Fruit fly (Drosophila melanogaster) whole organism, adult: ENCODE measurements around the gene Arpc3A.

Source experiments
- CG11617 ChIP-seq: fragments of 200-800 bp; sonication (Bioruptor generic); optimal IDR thresholded peaks from 2 replicates; lab custom pipeline; 2017; ENCODE audit warnings: mild to moderate bottlenecking, missing biosample characterization, missing genetic modification reagents, missing genetic modification characterization
- CG12768 ChIP-seq: fragments of 200-800 bp; sonication (Bioruptor generic); optimal IDR thresholded peaks from 2 replicates; lab custom pipeline; 2017; ENCODE audit warnings: missing biosample characterization, missing genetic modification characterization, mild to moderate bottlenecking, moderate library complexity, missing genetic modification reagents
- CG14711 ChIP-seq: fragments of 200-800 bp; sonication (Bioruptor generic); optimal IDR thresholded peaks from 2 replicates; lab custom pipeline; 2018; ENCODE audit warnings: missing biosample characterization, mild to moderate bottlenecking, missing genetic modification characterization, moderate library complexity
- CG1620 ChIP-seq: fragments of 200-800 bp; sonication (Bioruptor generic); optimal IDR thresholded peaks from 2 replicates; lab custom pipeline; 2016; ENCODE audit warnings: missing biosample characterization, missing genetic modification characterization
- CG33017 ChIP-seq: fragments of 200-800 bp; sonication (Bioruptor generic); optimal IDR thresholded peaks from 2 replicates; lab custom pipeline; 2018; ENCODE audit warnings: missing biosample characterization, mild to moderate bottlenecking, missing genetic modification characterization, moderate library complexity
- CG5204 ChIP-seq: fragments of 200-800 bp; sonication (Bioruptor generic); optimal IDR thresholded peaks from 2 replicates; lab custom pipeline; 2016; ENCODE audit warnings: missing biosample characterization, missing genetic modification characterization
- CG7045 ChIP-seq: fragments of 200-800 bp; sonication (Bioruptor generic); optimal IDR thresholded peaks from 2 replicates; lab custom pipeline; 2017; ENCODE audit warnings: missing biosample characterization, mild to moderate bottlenecking, missing genetic modification characterization
- CG7101 ChIP-seq: fragments of 200-800 bp; sonication (Bioruptor generic); optimal IDR thresholded peaks from 2 replicates; lab custom pipeline; 2018; ENCODE audit warnings: missing biosample characterization, mild to moderate bottlenecking, missing genetic modification characterization, moderate library complexity
- Clk ChIP-seq: fragments of 200-800 bp; sonication (Bioruptor generic); optimal IDR thresholded peaks from 2 replicates; lab custom pipeline; 2017; ENCODE audit warnings: missing biosample characterization, missing genetic modification characterization
- Crg-1 ChIP-seq: fragments of 200-800 bp; sonication (Bioruptor generic); optimal IDR thresholded peaks from 2 replicates; lab custom pipeline; 2016; ENCODE audit warnings: missing biosample characterization, missing genetic modification characterization
- Hr96 ChIP-seq: fragments of 200-800 bp; sonication (Bioruptor generic); optimal IDR thresholded peaks from 2 replicates; lab custom pipeline; 2016; ENCODE audit warnings: missing biosample characterization, missing genetic modification characterization
- Mnt ChIP-seq: fragments of 200-800 bp; sonication (Bioruptor generic); optimal IDR thresholded peaks from 2 replicates; lab custom pipeline; 2016; ENCODE audit warnings: missing biosample characterization, mild to moderate bottlenecking, missing genetic modification characterization
- bab1 ChIP-seq: fragments of 200-800 bp; sonication (Bioruptor generic); optimal IDR thresholded peaks from 3 replicates; lab custom pipeline; 2019; ENCODE audit warnings: missing biosample characterization, mild to moderate bottlenecking, missing genetic modification characterization, moderate library complexity
- cic ChIP-seq: fragments of 200-800 bp; sonication (Bioruptor generic); optimal IDR thresholded peaks from 2 replicates; lab custom pipeline; 2017; ENCODE audit warnings: missing biosample characterization, mild to moderate bottlenecking, missing genetic modification characterization, moderate library complexity
- cnc ChIP-seq, 2 experiments: fragments of >200 bp; optimal IDR thresholded peaks; 2 replicates each; lab custom pipeline; 2017
- kay ChIP-seq: fragments of 200-800 bp; sonication (Bioruptor generic); peaks from one replicate; lab custom pipeline; 2016; ENCODE audit warnings: missing biosample characterization, missing genetic modification characterization, borderline replicate concordance
- ovo ChIP-seq: fragments of 200-800 bp; sonication (Bioruptor generic); optimal IDR thresholded peaks from 2 replicates; lab custom pipeline; 2016; ENCODE audit warnings: missing biosample characterization, missing genetic modification characterization
- pad ChIP-seq: fragments of 200-800 bp; sonication (Bioruptor generic); optimal IDR thresholded peaks from 3 replicates; lab custom pipeline; 2017; ENCODE audit warnings: missing biosample characterization, missing genetic modification characterization, mild to moderate bottlenecking, moderate library complexity, missing genetic modification reagents
- tj ChIP-seq: fragments of 200-800 bp; sonication (Bioruptor generic); optimal IDR thresholded peaks from 3 replicates; lab custom pipeline; 2017; ENCODE audit warnings: missing biosample characterization, mild to moderate bottlenecking, missing genetic modification characterization, moderate library complexity
- toe ChIP-seq: fragments of 200-800 bp; sonication (Bioruptor generic); optimal IDR thresholded peaks from 2 replicates; lab custom pipeline; 2016; ENCODE audit warnings: missing biosample characterization, missing genetic modification characterization

Arpc3A gene

dm6 chr3R:15834375-15835031 lies at the start of gene Arpc3A, which contains the start of gene CG43317:
TSS of gene Arpc3A (plus strand) at chr3R:15834648.
TSS of gene CG43317 (minus strand) at chr3R:15834425.
- no peak for TF ChIP-seq pad (GFP tag; lab: Kevin White, UChicago)
- peak; percentile 89 for TF ChIP-seq kay (GFP tag; lab: Kevin White, UChicago)

dm6 chr3R:15786538-15786937 lies 47.9 kb upstream of the Arpc3A start, which contains the start of gene CG9590:
TSS of gene CG9590 (plus strand) at chr3R:15786703.
- TF ChIP-seq bab1 (GFP tag; lab: Kevin White, UChicago) (peak; percentile 0), CG1620 (GFP tag; lab: Kevin White, UChicago) (no peak)

- TF ChIP-seq ovo (GFP tag; lab: Kevin White, UChicago) (no peak), kay (GFP tag; lab: Kevin White, UChicago) (no peak), CG14711 (tag; lab: Kevin White, UChicago) (no peak), tj (no peak), CG7101 (no peak), CG7045 (no peak), bab1 (GFP tag; lab: Kevin White, UChicago) (no peak), cic (no peak), Clk (GFP tag; lab: Kevin White, UChicago) (no peak), CG5204 (GFP tag; lab: Kevin White, UChicago) (no peak), Crg-1 (GFP tag; lab: Kevin White, UChicago) (no peak), Mnt (GFP tag; lab: Kevin White, UChicago) (no peak), CG1620 (GFP tag; lab: Kevin White, UChicago) (no peak), toe (no peak), pad (GFP tag; lab: Kevin White, UChicago) (no peak), CG33017 (tag; lab: Kevin White, UChicago) (no peak)
These were observed 46.2 kb upstream of the Arpc3A start, which contains the start of gene Uros2 for dm6 chr3R:15788221-15788620. TSS of gene Uros2 (plus strand) at chr3R:15788521.

dm6 chr3R:15792427-15792826 lies 42.0 kb upstream of the Arpc3A start, which contains the start of gene Acyp2:
TSS of gene Acyp2 (plus strand) at chr3R:15792688.
- TF ChIP-seq CG5204 (GFP tag; lab: Kevin White, UChicago) (no peak), kay (GFP tag; lab: Kevin White, UChicago) (no peak), Hr96 (no peak), CG7045 (no peak), CG12768 (no peak), ovo (GFP tag; lab: Kevin White, UChicago) (peak; percentile 60), toe (peak; percentile 67), CG1620 (GFP tag; lab: Kevin White, UChicago) (peak; percentile 33), Crg-1 (GFP tag; lab: Kevin White, UChicago) (no peak), Mnt (GFP tag; lab: Kevin White, UChicago) (peak; percentile 37), tj (no peak), cic (no peak), cnc (optimal IDR thresholded peaks at IDR 0.05; lab: Kevin White, UChicago) (no peak), pad (GFP tag; lab: Kevin White, UChicago) (peak; percentile 6), bab1 (GFP tag; lab: Kevin White, UChicago) (peak; percentile 17), CG33017 (tag; lab: Kevin White, UChicago) (no peak), CG11617 (GFP tag; lab: Kevin White, UChicago) (no peak)

dm6 chr3R:15793372-15793802 lies 41.1 kb upstream of the Arpc3A start, which contains the start of gene nsl1:
TSS of gene nsl1 (plus strand) at chr3R:15793782.
- TF ChIP-seq CG11617 (GFP tag; lab: Kevin White, UChicago) = peak; percentile 53
- peak; percentile 52 for TF ChIP-seq CG1620 (GFP tag; lab: Kevin White, UChicago)
- peak; percentile 40 for TF ChIP-seq CG7101
- TF ChIP-seq Clk (GFP tag; lab: Kevin White, UChicago) = peak; percentile 45
- TF ChIP-seq CG33017 (tag; lab: Kevin White, UChicago) = peak; percentile 13
- no peak for TF ChIP-seq CG7045
- TF ChIP-seq Hr96 = peak; percentile 22
- peak; percentile 81 for TF ChIP-seq CG12768
- TF ChIP-seq bab1 (GFP tag; lab: Kevin White, UChicago) = peak; percentile 30
- peak; percentile 77 for TF ChIP-seq toe
- TF ChIP-seq CG5204 (GFP tag; lab: Kevin White, UChicago) = peak; percentile 20
- TF ChIP-seq CG14711 (tag; lab: Kevin White, UChicago) = no peak
- TF ChIP-seq Mnt (GFP tag; lab: Kevin White, UChicago) = peak; percentile 80
- peak; percentile 22 for TF ChIP-seq ovo (GFP tag; lab: Kevin White, UChicago)
- no peak for TF ChIP-seq tj
- peak; percentile 50 for TF ChIP-seq Crg-1 (GFP tag; lab: Kevin White, UChicago)
- peak; percentile 57 for TF ChIP-seq cic
- TF ChIP-seq cnc (optimal IDR thresholded peaks at IDR 0.05; lab: Kevin White, UChicago) = no peak
- peak; percentile 57 for TF ChIP-seq pad (GFP tag; lab: Kevin White, UChicago)

dm6 chr3R:15794258-15794727 lies 40.2 kb upstream of the Arpc3A start:
- TF ChIP-seq CG7101 = peak; percentile 7
- TF ChIP-seq CG1620 (GFP tag; lab: Kevin White, UChicago) = peak; percentile 10
- TF ChIP-seq toe = no peak
- peak; percentile 21 for TF ChIP-seq pad (GFP tag; lab: Kevin White, UChicago)
- peak; percentile 33 for TF ChIP-seq tj
- peak; percentile 53 for TF ChIP-seq Crg-1 (GFP tag; lab: Kevin White, UChicago)
- no peak for TF ChIP-seq CG11617 (GFP tag; lab: Kevin White, UChicago)
- peak; percentile 29 for TF ChIP-seq bab1 (GFP tag; lab: Kevin White, UChicago)
- TF ChIP-seq Hr96 = peak; percentile 20
- TF ChIP-seq cnc (optimal IDR thresholded peaks at IDR 0.05; lab: Kevin White, UChicago) = peak in 1 of 2 experiments; percentile 11
- no peak for TF ChIP-seq Clk (GFP tag; lab: Kevin White, UChicago)
- peak; percentile 2 for TF ChIP-seq cic
- TF ChIP-seq CG7045 = no peak
- TF ChIP-seq Mnt (GFP tag; lab: Kevin White, UChicago) = peak; percentile 81
- peak; percentile 88 for TF ChIP-seq kay (GFP tag; lab: Kevin White, UChicago)
- TF ChIP-seq ovo (GFP tag; lab: Kevin White, UChicago) = peak; percentile 65
